Fruit fly (Drosophila melanogaster) S2 (cell line): ENCODE data around the gene aly.

Source experiments
- CG8478 ChIP-seq: fragments of >200 bp; optimal IDR thresholded peaks from 2 replicates; lab custom pipeline; 2018
- CTCF ChIP-seq, 2 experiments: fragments of >200 bp; optimal IDR thresholded peaks; 2 replicates each; lab custom pipeline; 2018

DNA sequence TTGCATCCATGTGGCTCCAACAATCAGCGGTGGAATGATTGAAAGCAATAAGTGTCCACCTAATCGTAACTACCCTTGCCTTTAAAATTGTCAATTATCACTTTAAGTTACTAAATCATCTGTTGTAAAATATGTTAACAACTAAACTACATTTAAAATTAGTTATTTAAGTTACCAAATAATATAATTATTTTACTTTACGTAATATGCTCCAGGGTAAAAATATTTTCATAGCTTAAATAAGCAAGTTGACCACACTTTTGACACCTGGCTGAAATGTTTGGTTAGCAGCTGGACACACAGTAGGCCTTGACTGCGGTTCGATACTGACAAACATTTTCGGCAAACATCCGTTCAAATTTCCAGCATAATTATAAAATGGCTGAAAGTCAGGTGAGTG, 31.4 kb downstream of the aly start, which contains the start of gene CG2113:
- TF ChIP-seq CTCF (optimal IDR thresholded peaks at IDR 0.05; lab: Kevin White, UChicago) = no peak
- TF ChIP-seq CG8478 (lab: Kevin White, UChicago) = no peak
